Worm (Caenorhabditis elegans) whole organism, L4 larva: Measurements from ENCODE around the gene che-7.

Experiments
- ZK546.5 ChIP-seq, 2 experiments: sonication (generic microtip); optimal IDR thresholded peaks; 2 replicates each; lab custom pipeline; 2017; ENCODE audit warnings: missing biosample characterization in 2 of 2, missing genetic modification characterization in 2 of 2
- lin-13 ChIP-seq: fragments of 150-350 bp; optimal IDR thresholded peaks from 2 replicates; lab custom pipeline; 2014; ENCODE audit warnings: missing biosample characterization, missing genetic modification reagents, missing genetic modification characterization
- mep-1 ChIP-seq: fragments of 150-350 bp; sonication (generic microtip); optimal IDR thresholded peaks from 3 replicates; lab custom pipeline; 2014; ENCODE audit warnings: missing biosample characterization, missing genetic modification characterization
- nhr-11 ChIP-seq: fragments of 150-350 bp; optimal IDR thresholded peaks from 2 replicates; lab custom pipeline; 2014; ENCODE audit warnings: missing biosample characterization, missing genetic modification characterization
- nhr-237 ChIP-seq: sonication (generic microtip); optimal IDR thresholded peaks from 2 replicates; lab custom pipeline; 2017; ENCODE audit warnings: missing biosample characterization, missing genetic modification characterization
- spr-3 ChIP-seq: fragments of 200-800 bp; sonication (Bioruptor generic); optimal IDR thresholded peaks from 2 replicates; lab custom pipeline; 2018; ENCODE audit warnings: mild to moderate bottlenecking, missing genetic modification characterization, missing compliant biosample characterization
- unc-39 ChIP-seq: sonication (generic microtip); optimal IDR thresholded peaks from 2 replicates; lab custom pipeline; 2017; ENCODE audit warnings: missing biosample characterization, missing genetic modification characterization
- zip-2 ChIP-seq: fragments of 150-350 bp; optimal IDR thresholded peaks from 2 replicates; lab custom pipeline; 2014; ENCODE audit warnings: missing biosample characterization, missing genetic modification characterization

DNA sequence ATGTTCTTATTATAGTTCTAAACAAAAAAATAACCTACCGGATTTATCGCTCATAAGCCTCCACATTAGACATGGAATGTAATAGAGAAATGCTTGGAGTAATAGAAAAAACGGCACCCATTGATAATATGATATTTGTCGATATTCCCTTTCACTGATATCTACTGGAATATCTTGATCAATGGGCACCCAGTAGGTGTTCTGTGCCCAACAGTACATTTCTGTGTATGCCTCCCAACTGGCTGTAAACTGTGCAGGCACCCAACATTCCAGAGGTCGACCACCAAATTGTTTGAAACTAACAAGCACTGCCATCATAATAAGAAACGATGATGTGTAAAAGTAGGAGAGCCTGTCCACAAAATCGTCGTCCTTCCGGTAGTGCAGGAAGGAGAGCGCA, 4.6 kb downstream of the che-7 start:
- TF ChIP-seq nhr-237 (tag; lab: Kevin White, UChicago) (no peak), nhr-11 (tag; lab: Kevin White, UChicago) (no peak), spr-3 (GFP tag; lab: Kevin White, UChicago) (no peak), lin-13 (GFP tag; lab: Kevin White, UChicago) (no peak), ZK546.5 (tag; optimal IDR thresholded peaks at IDR 0.05; lab: Kevin White, UChicago) (no peak), unc-39 (tag; lab: Kevin White, UChicago) (no peak), zip-2 (no peak), mep-1 (tag; lab: Kevin White, UChicago) (no peak)
